Fruit fly (Drosophila melanogaster) S2 (cell line): ENCODE results near the gene Rhau.

Experiments
- CG8478 ChIP-seq: fragments of >200 bp; optimal IDR thresholded peaks from 2 replicates; lab custom pipeline; 2018
- CTCF ChIP-seq, 2 experiments: fragments of >200 bp; optimal IDR thresholded peaks; 2 replicates each; lab custom pipeline; 2018

dm6 chr2L:20716077-20716476 is 41.7 kb downstream of the Rhau start:
- TF ChIP-seq CTCF (optimal IDR thresholded peaks at IDR 0.05; lab: Kevin White, UChicago) (no peak), CG8478 (lab: Kevin White, UChicago) (no peak)
